Fruit fly (Drosophila melanogaster) whole organism, embryonic: Measurements from ENCODE around the gene kdn.
A peak's percentile ranks its signal among the peaks of the same experiment; 100 is the strongest.

Experiments used
- Abd-B ChIP-seq: fragments of 200-800 bp; sonication (Bioruptor generic); optimal IDR thresholded peaks from 2 replicates; lab custom pipeline; 2018; ENCODE audit warnings: missing biosample characterization, mild to moderate bottlenecking, missing genetic modification characterization, moderate library complexity
- CG1024 ChIP-seq: fragments of 200-800 bp; sonication (Bioruptor generic); IDR thresholded peaks from 2 replicates; pipeline ENCODE4 v1.3.6; 2022; ENCODE audit warnings: missing biosample characterization, missing genetic modification characterization
- CG10462 ChIP-seq: fragments of 200-800 bp; sonication (Bioruptor generic); optimal IDR thresholded peaks from 2 replicates; lab custom pipeline; 2016; ENCODE audit warnings: missing biosample characterization, missing genetic modification characterization
- CG11696 ChIP-seq: fragments of 200-800 bp; sonication (Bioruptor generic); IDR thresholded peaks from 2 replicates; pipeline ENCODE4 v1.3.6; 2022; ENCODE audit warnings: missing biosample characterization, missing genetic modification characterization
- CG12219 ChIP-seq: fragments of 200-800 bp; sonication (Bioruptor generic); optimal IDR thresholded peaks from 3 replicates; lab custom pipeline; 2018; ENCODE audit warnings: missing biosample characterization, mild to moderate bottlenecking, missing genetic modification characterization
- CG12659 ChIP-seq: fragments of 200-800 bp; sonication (Bioruptor generic); optimal IDR thresholded peaks from 3 replicates; lab custom pipeline; 2017; ENCODE audit warnings: mild to moderate bottlenecking, missing biosample characterization, missing genetic modification reagents, missing genetic modification characterization
- CG13624 ChIP-seq: fragments of 200-800 bp; sonication (Bioruptor generic); optimal IDR thresholded peaks from 2 replicates; lab custom pipeline; 2016; ENCODE audit warnings: missing biosample characterization, missing genetic modification characterization
- CG13775 ChIP-seq: fragments of 200-800 bp; sonication (Bioruptor generic); optimal IDR thresholded peaks from 3 replicates; lab custom pipeline; 2017; ENCODE audit warnings: missing biosample characterization, mild to moderate bottlenecking, missing genetic modification characterization
- CG1792 ChIP-seq: fragments of 200-800 bp; sonication (Bioruptor generic); optimal IDR thresholded peaks from 2 replicates; lab custom pipeline; 2016; ENCODE audit warnings: missing biosample characterization, missing genetic modification characterization
- CG2129 ChIP-seq: fragments of 200-800 bp; sonication (Bioruptor generic); IDR thresholded peaks from 2 replicates; pipeline ENCODE4 v1.3.6; 2022; ENCODE audit warnings: missing biosample characterization, missing genetic modification characterization; ENCODE audit not compliant: partially characterized antibody
- CG6765 ChIP-seq: fragments of 200-800 bp; sonication (Bioruptor generic); optimal IDR thresholded peaks from 3 replicates; lab custom pipeline; 2017; ENCODE audit warnings: missing biosample characterization, mild to moderate bottlenecking, missing genetic modification characterization
- CG6813 ChIP-seq: fragments of 200-800 bp; sonication (Bioruptor generic); optimal IDR thresholded peaks from 2 replicates; lab custom pipeline; 2017; ENCODE audit warnings: missing biosample characterization, missing genetic modification characterization, mild to moderate bottlenecking, moderate library complexity, missing genetic modification reagents
- CG9609 ChIP-seq: fragments of 200-800 bp; sonication (Bioruptor generic); optimal IDR thresholded peaks from 3 replicates; lab custom pipeline; 2016; ENCODE audit warnings: missing biosample characterization, missing genetic modification characterization
- Chrac-16 ChIP-seq: fragments of 200-800 bp; sonication (Bioruptor generic); optimal IDR thresholded peaks from 3 replicates; lab custom pipeline; 2016; ENCODE audit warnings: missing biosample characterization, missing genetic modification characterization
- ERR ChIP-seq: fragments of 200-800 bp; sonication (Bioruptor generic); optimal IDR thresholded peaks from 2 replicates; lab custom pipeline; 2016; ENCODE audit warnings: missing biosample characterization, missing genetic modification characterization
- Eip74EF ChIP-seq, 2 experiments: fragments of 200-800 bp in 1 of 2; fragments of >200 bp in 1 of 2; sonication (Bioruptor generic) in 1 of 2; optimal IDR thresholded peaks; 2 replicates each; lab custom pipeline; 2017 to 2019; ENCODE audit warnings: missing biosample characterization in 2 of 2, missing genetic modification characterization in 2 of 2, mild to moderate bottlenecking in 1 of 2, moderate library complexity in 1 of 2
- Ets65A ChIP-seq: fragments of 200-800 bp; sonication (Bioruptor generic); peaks from one replicate; lab custom pipeline; 2016; ENCODE audit warnings: missing biosample characterization, missing genetic modification characterization
- Gug ChIP-seq: fragments of 200-800 bp; sonication (Bioruptor generic); IDR thresholded peaks from 4 replicates; pipeline ENCODE4 v1.3.6; 2022; ENCODE audit warnings: missing biosample characterization, missing genetic modification characterization
- HHEX ChIP-seq: fragments of 200-800 bp; sonication (Bioruptor generic); optimal IDR thresholded peaks from 3 replicates; lab custom pipeline; 2017; ENCODE audit warnings: missing biosample characterization, mild to moderate bottlenecking, missing genetic modification characterization, missing genetic modification reagents
- HLH4C ChIP-seq: fragments of 200-800 bp; sonication (Bioruptor generic); IDR thresholded peaks from 3 replicates; pipeline ENCODE4 v1.3.6; 2022; ENCODE audit warnings: missing biosample characterization, missing genetic modification characterization; ENCODE audit not compliant: partially characterized antibody
- HLHmδ ChIP-seq: fragments of 200-800 bp; sonication (Bioruptor generic); optimal IDR thresholded peaks from 2 replicates; lab custom pipeline; 2018; ENCODE audit warnings: missing biosample characterization, mild to moderate bottlenecking, missing genetic modification characterization, moderate library complexity
- Hr78 ChIP-seq, 2 experiments: fragments of 200-800 bp in 1 of 2; fragments of >200 bp in 1 of 2; sonication (Bioruptor generic) in 1 of 2; optimal IDR thresholded peaks; 2 replicates each; lab custom pipeline; 2017 to 2019; ENCODE audit warnings: missing biosample characterization in 2 of 2, missing genetic modification characterization in 2 of 2, mild to moderate bottlenecking in 1 of 2, moderate library complexity in 1 of 2
- Hsf ChIP-seq: fragments of 200-800 bp; sonication (Bioruptor generic); optimal IDR thresholded peaks from 3 replicates; lab custom pipeline; 2016; ENCODE audit warnings: missing biosample characterization, missing genetic modification characterization
- Kr ChIP-seq: fragments of 200-800 bp; sonication (Bioruptor generic); optimal IDR thresholded peaks from 2 replicates; lab custom pipeline; 2017; ENCODE audit warnings: missing biosample characterization, mild to moderate bottlenecking, missing genetic modification characterization
- Lim3 ChIP-seq: fragments of 200-800 bp; sonication (Bioruptor generic); IDR thresholded peaks from 2 replicates; pipeline ENCODE4 v1.3.6; 2022; ENCODE audit warnings: missing biosample characterization, missing genetic modification characterization
- MBD-R2 ChIP-seq: fragments of 200-800 bp; sonication (Bioruptor generic); IDR thresholded peaks from 2 replicates; pipeline ENCODE4 v1.3.6; 2022; ENCODE audit warnings: missing biosample characterization, missing genetic modification characterization
- Meics ChIP-seq: fragments of 200-800 bp; sonication (Bioruptor generic); optimal IDR thresholded peaks from 2 replicates; lab custom pipeline; 2017; ENCODE audit warnings: missing biosample characterization, mild to moderate bottlenecking, missing genetic modification characterization
- NC2α ChIP-seq: fragments of 200-800 bp; sonication (Bioruptor generic); optimal IDR thresholded peaks from 2 replicates; lab custom pipeline; 2016; ENCODE audit warnings: missing biosample characterization, missing genetic modification characterization
- NFAT ChIP-seq: fragments of 200-800 bp; sonication (Bioruptor generic); IDR thresholded peaks from 2 replicates; pipeline ENCODE4 v1.3.6; 2022; ENCODE audit warnings: missing biosample characterization, missing genetic modification characterization
- Pdp1 ChIP-seq, 2 experiments: fragments of 200-800 bp; sonication (Bioruptor generic); optimal IDR thresholded peaks; 3 replicates each; lab custom pipeline; 2016; ENCODE audit warnings: missing biosample characterization in 2 of 2, missing genetic modification characterization in 2 of 2, mild to moderate bottlenecking in 1 of 2, moderate library complexity in 1 of 2
- Ravus ChIP-seq: fragments of 200-800 bp; sonication (Bioruptor generic); IDR thresholded peaks from 2 replicates; pipeline ENCODE4 v1.3.6; 2022; ENCODE audit warnings: missing biosample characterization, missing genetic modification characterization
- amos ChIP-seq: fragments of 200-800 bp; sonication (Bioruptor generic); IDR thresholded peaks from 2 replicates; pipeline ENCODE4 v1.3.6; 2022; ENCODE audit warnings: missing biosample characterization, missing genetic modification characterization; ENCODE audit not compliant: partially characterized antibody
- crc ChIP-seq: fragments of 200-800 bp; sonication (Bioruptor generic); optimal IDR thresholded peaks from 2 replicates; lab custom pipeline; 2016; ENCODE audit warnings: missing biosample characterization, missing genetic modification characterization
- fd102C ChIP-seq: fragments of 200-800 bp; sonication (Bioruptor generic); optimal IDR thresholded peaks from 2 replicates; lab custom pipeline; 2018; ENCODE audit warnings: missing biosample characterization, mild to moderate bottlenecking, missing genetic modification characterization, moderate library complexity
- gce ChIP-seq: fragments of 200-800 bp; sonication (Bioruptor generic); IDR thresholded peaks from 3 replicates; pipeline ENCODE4 v1.3.6; 2022; ENCODE audit warnings: missing biosample characterization, missing genetic modification characterization
- grau ChIP-seq: fragments of 200-800 bp; optimal IDR thresholded peaks from 3 replicates; lab custom pipeline; 2019; ENCODE audit warnings: missing biosample characterization, mild to moderate bottlenecking, missing genetic modification characterization, moderate library complexity
- gro ChIP-seq: fragments of 200-800 bp; sonication (Bioruptor generic); optimal IDR thresholded peaks from 2 replicates; lab custom pipeline; 2016; ENCODE audit warnings: missing biosample characterization, missing genetic modification characterization
- gt ChIP-seq: fragments of 200-800 bp; sonication (Bioruptor generic); IDR thresholded peaks from 2 replicates; pipeline ENCODE4 v1.3.6; 2022; ENCODE audit warnings: missing biosample characterization, missing genetic modification characterization
- hb ChIP-seq: fragments of 200-800 bp; sonication (Bioruptor generic); IDR thresholded peaks from 3 replicates; pipeline ENCODE4 v1.3.6; 2022; ENCODE audit warnings: missing biosample characterization, missing genetic modification characterization; ENCODE audit not compliant: partially characterized antibody
- mirr ChIP-seq: fragments of 200-800 bp; sonication (Bioruptor generic); optimal IDR thresholded peaks from 3 replicates; lab custom pipeline; 2018; ENCODE audit warnings: missing biosample characterization, mild to moderate bottlenecking, missing genetic modification characterization
- odd ChIP-seq: fragments of 200-800 bp; sonication (Bioruptor generic); optimal IDR thresholded peaks from 2 replicates; lab custom pipeline; 2017; ENCODE audit warnings: missing biosample characterization, mild to moderate bottlenecking, missing genetic modification characterization
- pb ChIP-seq: fragments of 200-800 bp; sonication (Bioruptor generic); optimal IDR thresholded peaks from 3 replicates; lab custom pipeline; 2016; ENCODE audit warnings: missing biosample characterization, missing genetic modification characterization
- pho ChIP-seq: fragments of 200-800 bp; sonication (Bioruptor generic); optimal IDR thresholded peaks from 2 replicates; lab custom pipeline; 2016; ENCODE audit warnings: missing biosample characterization, missing genetic modification characterization
- salm ChIP-seq: fragments of 200-800 bp; sonication (Bioruptor generic); optimal IDR thresholded peaks from 2 replicates; lab custom pipeline; 2018; ENCODE audit warnings: missing biosample characterization, mild to moderate bottlenecking, missing genetic modification characterization
- sc ChIP-seq, 3 experiments: fragments of >200 bp in 2 of 3; fragments of 200-800 bp in 1 of 3; sonication (Bioruptor generic) in 1 of 3; optimal IDR thresholded peaks; 2 replicates in 2 of 3; 3 replicates in 1 of 3; lab custom pipeline; 2017; ENCODE audit warnings: mild to moderate bottlenecking in 1 of 3, missing biosample characterization in 1 of 3, missing genetic modification characterization in 1 of 3, missing genetic modification reagents in 1 of 3
- sd ChIP-seq: fragments of 200-800 bp; sonication (Bioruptor generic); optimal IDR thresholded peaks from 3 replicates; lab custom pipeline; 2018; ENCODE audit warnings: missing biosample characterization, mild to moderate bottlenecking, missing genetic modification characterization, moderate library complexity
- sna ChIP-seq: fragments of 200-800 bp; sonication (Bioruptor generic); IDR thresholded peaks from 2 replicates; pipeline ENCODE4 v1.3.6; 2022; ENCODE audit warnings: missing biosample characterization, missing genetic modification characterization; ENCODE audit not compliant: partially characterized antibody
- stwl ChIP-seq: fragments of 200-800 bp; sonication (Bioruptor generic); optimal IDR thresholded peaks from 3 replicates; lab custom pipeline; 2018; ENCODE audit warnings: missing biosample characterization, mild to moderate bottlenecking, missing genetic modification characterization, moderate library complexity
- tx ChIP-seq: fragments of 200-800 bp; sonication (Bioruptor generic); optimal IDR thresholded peaks from 2 replicates; lab custom pipeline; 2016; ENCODE audit warnings: missing biosample characterization, missing genetic modification characterization
- zen ChIP-seq: fragments of 200-800 bp; sonication (Bioruptor generic); optimal IDR thresholded peaks from 3 replicates; lab custom pipeline; 2018; ENCODE audit warnings: missing biosample characterization, mild to moderate bottlenecking, missing genetic modification characterization, moderate library complexity

kdn gene

dm6 chrX:6375636-6376035, 25.2 kb downstream of the kdn start (continued):
- no peak for TF ChIP-seq mirr (GFP tag; lab: Kevin White, UChicago)
- peak; percentile 32 for TF ChIP-seq CG12659 (GFP tag; lab: Kevin White, UChicago)
- TF ChIP-seq hb (GFP tag; lab: Robert Waterston, UW): no peak
- peak; percentile 16 for TF ChIP-seq crc (GFP tag; lab: Kevin White, UChicago)
- TF ChIP-seq Gug: no peak; the same call in 3 of the 4 replicates
- TF ChIP-seq zen: no peak
- no peak for TF ChIP-seq sd (tag; lab: Kevin White, UChicago)
- no peak for TF ChIP-seq CG9609 (GFP tag; lab: Kevin White, UChicago)
- peak; percentile 43 for TF ChIP-seq CG6813 (GFP tag; lab: Kevin White, UChicago)
- TF ChIP-seq Pdp1 (GFP tag; optimal IDR thresholded peaks at IDR 0.05; lab: Kevin White, UChicago): peak; percentile 6 to 26
- TF ChIP-seq tx (GFP tag; lab: Kevin White, UChicago): no peak
- TF ChIP-seq CG1024 (GFP tag; lab: Robert Waterston, UW): no peak
- no peak for TF ChIP-seq NC2α (GFP tag; lab: Kevin White, UChicago)
- no peak for TF ChIP-seq Ravus
- TF ChIP-seq Kr (GFP tag; lab: Kevin White, UChicago): no peak
- TF ChIP-seq CG1792 (GFP tag; lab: Kevin White, UChicago): peak; percentile 27
- no peak for TF ChIP-seq Hr78 (GFP tag; optimal IDR thresholded peaks at IDR 0.05; lab: Kevin White, UChicago)
- TF ChIP-seq Abd-B (GFP tag; lab: Kevin White, UChicago): peak; percentile 0
- TF ChIP-seq gce (GFP tag; lab: Robert Waterston, UW): no peak
- TF ChIP-seq grau (tag; lab: Kevin White, UChicago): peak; percentile 62
- TF ChIP-seq fd102C (GFP tag; lab: Kevin White, UChicago): no peak
- TF ChIP-seq Chrac-16 (GFP tag; lab: Kevin White, UChicago): no peak
- peak; percentile 16 for TF ChIP-seq CG6765 (GFP tag; lab: Kevin White, UChicago)
- no peak for TF ChIP-seq sc (optimal IDR thresholded peaks at IDR 0.05; lab: Kevin White, UChicago)
- TF ChIP-seq sc (GFP tag; optimal IDR thresholded peaks at IDR 0.05; lab: Kevin White, UChicago): no peak
- TF ChIP-seq HHEX (GFP tag; lab: Kevin White, UChicago): peak; percentile 40
- no peak for TF ChIP-seq stwl
- peak; percentile 64 for TF ChIP-seq Meics (GFP tag; lab: Kevin White, UChicago)
- TF ChIP-seq CG11696 (GFP tag; lab: Robert Waterston, UW): no peak
- no peak for TF ChIP-seq CG2129 (GFP tag; lab: Robert Waterston, UW)
- no peak for TF ChIP-seq HLH4C (GFP tag; lab: Robert Waterston, UW)
- no peak for TF ChIP-seq gt (GFP tag; lab: Robert Waterston, UW)
- no peak for TF ChIP-seq CG10462 (GFP tag; lab: Kevin White, UChicago)
- peak; percentile 97 for TF ChIP-seq Ets65A (GFP tag; lab: Kevin White, UChicago)
- TF ChIP-seq salm (tag; lab: Kevin White, UChicago): no peak
- no peak for TF ChIP-seq CG13775 (GFP tag; lab: Kevin White, UChicago)
- TF ChIP-seq NFAT (GFP tag; lab: Robert Waterston, UW): no peak
- no peak for TF ChIP-seq pho (GFP tag; lab: Kevin White, UChicago)
- peak; percentile 14 for TF ChIP-seq pb (GFP tag; lab: Kevin White, UChicago)
- no peak for TF ChIP-seq Lim3 (GFP tag; lab: Robert Waterston, UW)
- peak; percentile 46 for TF ChIP-seq Hsf (GFP tag; lab: Kevin White, UChicago)
- TF ChIP-seq Eip74EF (GFP tag; optimal IDR thresholded peaks at IDR 0.05; lab: Kevin White, UChicago): peak in 1 of 2 experiments; percentile 4
- peak; percentile 38 for TF ChIP-seq gro (GFP tag; lab: Kevin White, UChicago)
- peak; percentile 51 for TF ChIP-seq CG13624 (GFP tag; lab: Kevin White, UChicago)
- TF ChIP-seq ERR: no peak
- TF ChIP-seq amos: no peak
- no peak for TF ChIP-seq sna (GFP tag; lab: Robert Waterston, UW)
- TF ChIP-seq CG12219 (GFP tag; lab: Kevin White, UChicago): peak; percentile 36
- TF ChIP-seq HLHmδ: no peak
- no peak for TF ChIP-seq odd
- TF ChIP-seq MBD-R2: no peak; the same call in 1 of the 2 replicates
